Worm (Caenorhabditis elegans) whole organism, late embryonic: ENCODE data around the gene tbck-1.

Source experiments
- pha-2 ChIP-seq: sonication (generic microtip); optimal IDR thresholded peaks from 2 replicates; lab custom pipeline; 2017; ENCODE audit warnings: mild to moderate bottlenecking, missing genetic modification characterization, missing compliant biosample characterization
- tbx-7 ChIP-seq: sonication (generic microtip); optimal IDR thresholded peaks from 2 replicates; lab custom pipeline; 2016; ENCODE audit warnings: missing genotype, missing genetic modification characterization, missing compliant biosample characterization
- ztf-16 ChIP-seq: sonication (generic microtip); optimal IDR thresholded peaks from 2 replicates; lab custom pipeline; 2017; ENCODE audit warnings: missing genetic modification characterization, missing compliant biosample characterization

DNA sequence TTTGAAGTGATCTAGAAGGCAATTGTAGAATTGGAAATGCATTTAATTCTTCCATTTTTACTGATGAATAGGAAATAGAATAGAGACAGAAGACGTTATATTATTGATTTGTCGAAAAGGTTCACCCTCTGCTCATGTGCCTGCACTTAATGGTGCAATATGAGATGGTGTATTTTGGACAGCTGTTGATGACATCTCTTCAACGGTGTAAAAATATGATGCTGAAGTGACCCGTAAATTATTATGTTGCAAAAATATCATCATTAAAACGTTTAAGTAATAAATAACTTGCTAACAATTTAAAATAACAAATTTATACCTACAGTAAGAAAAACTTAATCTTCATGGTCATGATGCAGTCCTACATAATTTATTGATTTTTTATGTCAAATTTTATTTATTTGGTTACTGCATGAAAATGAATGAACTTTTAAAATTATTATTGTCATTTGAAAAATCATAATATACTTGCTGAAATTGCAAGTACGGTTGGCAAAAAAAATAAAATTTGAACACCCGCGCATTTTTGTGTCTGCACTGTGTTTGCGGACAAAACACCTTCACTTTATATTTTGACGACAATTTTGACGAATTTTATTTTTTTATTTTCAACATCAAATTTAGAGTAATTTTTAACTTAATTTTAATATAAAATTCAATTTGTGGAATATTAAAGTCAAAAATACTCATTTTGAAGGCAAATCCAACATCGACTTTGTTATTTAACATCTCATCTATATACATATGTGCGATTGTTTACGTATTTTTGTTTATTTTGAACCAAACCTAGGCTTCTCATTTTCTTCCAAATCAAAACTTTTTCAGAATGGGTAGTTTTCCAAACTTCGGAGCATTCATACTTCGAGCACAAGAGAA is at the start of gene tbck-1, which contains the start of gene fbxb-88:
- no peak for TF ChIP-seq pha-2
- TF ChIP-seq tbx-7 (tag; lab: Kevin White, UChicago): no peak
- no peak for TF ChIP-seq ztf-16 (tag; lab: Kevin White, UChicago)
